Worm (Caenorhabditis elegans): ENCODE data around the gene ubc-26.

The ubc-26 gene

ce11 chrII:2937852-2938251 lies 37.7 kb upstream of the ubc-26 start, which contains the start of gene irld-65:
Gene irld-65, minus strand, starts transcription at chrII:2937952.
- TF ChIP-seq sma-3 (GFP tag; optimal IDR thresholded peaks at IDR 0.05), result no peak
- no peak for TF ChIP-seq Y55F3AM.14 (GFP tag; optimal IDR thresholded peaks at IDR 0.05)
- TF ChIP-seq C34F6.9 (tag; optimal IDR thresholded peaks at IDR 0.05), result no peak
- no peak for TF ChIP-seq fos-1 (tag; optimal IDR thresholded peaks at IDR 0.05)
- no peak for TF ChIP-seq mbf-1 (tag; optimal IDR thresholded peaks at IDR 0.05)
- TF ChIP-seq nhr-129 (tag; optimal IDR thresholded peaks at IDR 0.05), result no peak
- no peak for TF ChIP-seq ama-1 (optimal IDR thresholded peaks at IDR 0.05)
- TF ChIP-seq elt-1 (tag; optimal IDR thresholded peaks at IDR 0.05), result no peak
- TF ChIP-seq lsy-2 (tag; optimal IDR thresholded peaks at IDR 0.05), result no peak

ce11 chrII:2934354-2934753 lies 34.2 kb upstream of the ubc-26 start, which contains the start of gene irld-67:
Gene irld-67, minus strand, starts transcription at chrII:2934454.
- no peak for TF ChIP-seq lin-13 (GFP tag; optimal IDR thresholded peaks at IDR 0.05)
- TF ChIP-seq nhr-6 (tag; optimal IDR thresholded peaks at IDR 0.05), result no peak
- TF ChIP-seq elt-3 (tag; optimal IDR thresholded peaks at IDR 0.05), result no peak
- TF ChIP-seq ztf-4 (tag; optimal IDR thresholded peaks at IDR 0.05), result no peak
- no peak for TF ChIP-seq nhr-77 (tag; optimal IDR thresholded peaks at IDR 0.05)
- no peak for TF ChIP-seq ztf-1 (GFP tag; conservative IDR thresholded peaks at IDR 0.05)
- TF ChIP-seq nhr-21 (tag; optimal IDR thresholded peaks at IDR 0.05), result no peak
- TF ChIP-seq snpc-4 (tag; optimal IDR thresholded peaks at IDR 0.05), result no peak
- no peak for TF ChIP-seq blmp-1 (tag; optimal IDR thresholded peaks at IDR 0.05; ENCODE audit: insufficient read depth)
- TF ChIP-seq nhr-12 (tag; optimal IDR thresholded peaks at IDR 0.05), result no peak
- no peak for TF ChIP-seq mdl-1 (tag; optimal IDR thresholded peaks at IDR 0.05)
- TF ChIP-seq R02D3.7 (tag; optimal IDR thresholded peaks at IDR 0.05), result no peak
- TF ChIP-seq nhr-10 (tag; optimal IDR thresholded peaks at IDR 0.05), result no peak
- TF ChIP-seq unc-62 (GFP tag; optimal IDR thresholded peaks at IDR 0.05), result no peak
- no peak for TF ChIP-seq aly-2 (tag; optimal IDR thresholded peaks at IDR 0.05)
- TF ChIP-seq nhr-11 (tag; optimal IDR thresholded peaks at IDR 0.05), result no peak
- no peak for TF ChIP-seq elt-1 (tag; optimal IDR thresholded peaks at IDR 0.05)
- TF ChIP-seq sma-3 (GFP tag; optimal IDR thresholded peaks at IDR 0.05), result no peak
- no peak for TF ChIP-seq zag-1 (tag; optimal IDR thresholded peaks at IDR 0.05)

- TF ChIP-seq elt-1 (tag; optimal IDR thresholded peaks at IDR 0.05) (no peak), ama-1 (optimal IDR thresholded peaks at IDR 0.05) (no peak), ztf-1 (GFP tag; conservative IDR thresholded peaks at IDR 0.05) (no peak), lin-39 (tag; optimal IDR thresholded peaks at IDR 0.05) (no peak), nhr-25 (tag; optimal IDR thresholded peaks at IDR 0.05) (no peak), egl-27 (tag; optimal IDR thresholded peaks at IDR 0.05) (no peak), blmp-1 (tag; optimal IDR thresholded peaks at IDR 0.05; ENCODE audit: insufficient read depth) (no peak), nhr-12 (tag; optimal IDR thresholded peaks at IDR 0.05) (no peak), elt-3 (tag; optimal IDR thresholded peaks at IDR 0.05) (no peak), crh-2 (tag; optimal IDR thresholded peaks at IDR 0.05) (no peak), ztf-4 (tag; optimal IDR thresholded peaks at IDR 0.05) (no peak), lin-13 (GFP tag; optimal IDR thresholded peaks at IDR 0.05) (no peak), ztf-11 (tag; optimal IDR thresholded peaks at IDR 0.05) (no peak), lin-11 (tag; optimal IDR thresholded peaks at IDR 0.05) (no peak), nhr-6 (tag; optimal IDR thresholded peaks at IDR 0.05) (no peak), lsy-2 (tag; optimal IDR thresholded peaks at IDR 0.05) (no peak)
These were observed 31.4 kb upstream of the ubc-26 start for ce11 chrII:2931564-2931963.

ce11 chrII:2930499-2930898 lies 30.4 kb upstream of the ubc-26 start, which contains the start of the genes irld-64 and irld-63:
Gene irld-64, minus strand, starts transcription at chrII:2930599.
Gene irld-63, plus strand, starts transcription at chrII:2930728.
- no peak for TF ChIP-seq nhr-12 (tag; optimal IDR thresholded peaks at IDR 0.05)
- TF ChIP-seq snpc-4 (tag; optimal IDR thresholded peaks at IDR 0.05), result no peak
- TF ChIP-seq lin-39 (tag; optimal IDR thresholded peaks at IDR 0.05), result no peak
- no peak for TF ChIP-seq C34F6.9 (tag; optimal IDR thresholded peaks at IDR 0.05)

- TF ChIP-seq nhr-237 (tag; optimal IDR thresholded peaks at IDR 0.05) (no peak), sma-3 (GFP tag; optimal IDR thresholded peaks at IDR 0.05) (no peak), ztf-1 (GFP tag; conservative IDR thresholded peaks at IDR 0.05) (no peak), ceh-82 (tag; optimal IDR thresholded peaks at IDR 0.05) (no peak), nhr-11 (tag; optimal IDR thresholded peaks at IDR 0.05) (no peak), C34F6.9 (tag; optimal IDR thresholded peaks at IDR 0.05) (no peak), crh-2 (tag; optimal IDR thresholded peaks at IDR 0.05) (no peak), mdl-1 (tag; optimal IDR thresholded peaks at IDR 0.05) (no peak), skn-1 (tag; optimal IDR thresholded peaks at IDR 0.05) (no peak), gmeb-1 (tag; optimal IDR thresholded peaks at IDR 0.05) (no peak), lin-39 (tag; optimal IDR thresholded peaks at IDR 0.05) (no peak), mab-5 (tag; optimal IDR thresholded peaks at IDR 0.05) (no peak), unc-55 (GFP tag; optimal IDR thresholded peaks at IDR 0.05) (no peak), F13H6.1 (tag; optimal IDR thresholded peaks at IDR 0.05) (no peak), alr-1 (tag; optimal IDR thresholded peaks at IDR 0.05) (no peak), ceh-16 (tag; optimal IDR thresholded peaks at IDR 0.05) (no peak), lsy-2 (tag; optimal IDR thresholded peaks at IDR 0.05) (no peak)
These were observed 29.7 kb upstream of the ubc-26 start for ce11 chrII:2929846-2930245.

Data from whole organism, L2 larva.